Worm (Caenorhabditis elegans) whole organism, young adult: Measurements from ENCODE around the gene unc-103.

Experiments used
- B0019.2 ChIP-seq: fragments of 200-800 bp; sonication (Bioruptor generic); conservative IDR thresholded peaks from 2 replicates; pipeline ENCODE4 v1.3.6; 2022; ENCODE audit warnings: missing genetic modification reagents, missing genetic modification characterization, missing compliant biosample characterization
- B0261.1 ChIP-seq: sonication (generic microtip); optimal IDR thresholded peaks from 2 replicates; lab custom pipeline; 2016; ENCODE audit warnings: mild to moderate bottlenecking, missing genetic modification characterization, moderate library complexity, missing compliant biosample characterization
- B0336.3 ChIP-seq: fragments of 200-800 bp; sonication (Bioruptor generic); IDR thresholded peaks from 2 replicates; pipeline ENCODE4 v1.3.6; 2022; ENCODE audit warnings: missing genetic modification characterization, missing compliant biosample characterization
- F52B5.7 ChIP-seq: sonication (generic microtip); optimal IDR thresholded peaks from 2 replicates; lab custom pipeline; 2016; ENCODE audit warnings: mild to moderate bottlenecking, missing genetic modification characterization, missing compliant biosample characterization
- K12H6.12 ChIP-seq: fragments of 200-800 bp; sonication (Bioruptor generic); optimal IDR thresholded peaks from 2 replicates; lab custom pipeline; 2018; ENCODE audit warnings: mild to moderate bottlenecking, missing genetic modification characterization, missing compliant biosample characterization
- T26A5.8 ChIP-seq: sonication (generic microtip); optimal IDR thresholded peaks from 2 replicates; lab custom pipeline; 2016; ENCODE audit warnings: missing genetic modification characterization, missing compliant biosample characterization
- Y67H2A.10 ChIP-seq: fragments of 200-800 bp; sonication (Bioruptor generic); conservative IDR thresholded peaks from 2 replicates; pipeline ENCODE4 v1.3.6; 2022; ENCODE audit warnings: missing genetic modification reagents, missing genetic modification characterization, missing compliant biosample characterization
- attf-3 ChIP-seq: fragments of 200-800 bp; sonication (Bioruptor generic); conservative IDR thresholded peaks from 2 replicates; pipeline ENCODE4 v1.3.6; 2022; ENCODE audit warnings: missing genetic modification reagents, missing genetic modification characterization, missing compliant biosample characterization
- dpff-1 ChIP-seq: sonication (generic microtip); optimal IDR thresholded peaks from 2 replicates; lab custom pipeline; 2017; ENCODE audit warnings: mild to moderate bottlenecking, missing genetic modification characterization, missing compliant biosample characterization
- egl-18 ChIP-seq: fragments of 200-800 bp; sonication (Bioruptor generic); IDR thresholded peaks from 2 replicates; pipeline ENCODE4 v1.3.6; 2022; ENCODE audit warnings: missing genetic modification reagents, missing genetic modification characterization, missing compliant biosample characterization
- him-1 ChIP-seq: sonication (generic microtip); optimal IDR thresholded peaks from 2 replicates; lab custom pipeline; 2016; ENCODE audit warnings: missing genotype, missing genetic modification reagents, missing genetic modification characterization, missing compliant biosample characterization
- hlh-26 ChIP-seq: fragments of 200-800 bp; sonication (Bioruptor generic); conservative IDR thresholded peaks from 2 replicates; pipeline ENCODE4 v1.3.6; 2022; ENCODE audit warnings: missing genetic modification reagents, missing genetic modification characterization, missing compliant biosample characterization
- hmg-20 ChIP-seq: fragments of 200-800 bp; sonication (Bioruptor generic); IDR thresholded peaks from 2 replicates; pipeline ENCODE4 v1.3.6; 2022; ENCODE audit warnings: missing genetic modification reagents, missing genetic modification characterization, missing compliant biosample characterization
- lin-35 ChIP-seq, 3 experiments: fragments of 150-350 bp in 2 of 3; sonication (generic microtip) in 1 of 3; optimal IDR thresholded peaks; 2 replicates each; lab custom pipeline; 2014 to 2018; ENCODE audit warnings: missing biosample characterization in 3 of 3, missing genetic modification characterization in 3 of 3, missing genetic modification reagents in 3 of 3
- lin-40 ChIP-seq: sonication (generic microtip); optimal IDR thresholded peaks from 2 replicates; lab custom pipeline; 2016; ENCODE audit warnings: missing genetic modification characterization, mild to moderate bottlenecking, missing compliant biosample characterization, missing genotype, missing genetic modification reagents
- lin-54 ChIP-seq: fragments of 200-800 bp; sonication (Bioruptor generic); optimal IDR thresholded peaks from 2 replicates; lab custom pipeline; 2018; ENCODE audit warnings: mild to moderate bottlenecking, missing genetic modification characterization, missing compliant biosample characterization
- madf-6 ChIP-seq: fragments of 200-800 bp; sonication (Bioruptor generic); IDR thresholded peaks from 2 replicates; pipeline ENCODE4 v1.3.6; 2022; ENCODE audit warnings: missing genetic modification reagents, missing genetic modification characterization, missing compliant biosample characterization
- mcd-1 ChIP-seq: fragments of 200-800 bp; sonication (Bioruptor generic); IDR thresholded peaks from 2 replicates; pipeline ENCODE4 v1.3.6; 2022; ENCODE audit warnings: missing genetic modification reagents, missing genetic modification characterization, missing compliant biosample characterization
- mel-28 ChIP-seq: sonication (generic microtip); optimal IDR thresholded peaks from 2 replicates; lab custom pipeline; 2016; ENCODE audit warnings: borderline replicate concordance, mild to moderate bottlenecking, missing genetic modification characterization, missing compliant biosample characterization
- nfyb-1 ChIP-seq: fragments of 200-800 bp; sonication (Bioruptor generic); IDR thresholded peaks from 2 replicates; pipeline ENCODE4 v1.3.6; 2022; ENCODE audit warnings: missing genetic modification reagents, missing genetic modification characterization, missing compliant biosample characterization
- rcor-1 ChIP-seq: fragments of 200-800 bp; sonication (Bioruptor generic); IDR thresholded peaks from 2 replicates; pipeline ENCODE4 v1.3.6; 2022; ENCODE audit warnings: missing genetic modification reagents, missing genetic modification characterization, missing compliant biosample characterization
- snpc-1.3 ChIP-seq: sonication (generic microtip); optimal IDR thresholded peaks from 2 replicates; lab custom pipeline; 2017; ENCODE audit warnings: missing genetic modification characterization, mild to moderate bottlenecking, missing compliant biosample characterization, antibody characterized with exemption, moderate library complexity, missing genotype, missing genetic modification reagents; ENCODE audit not compliant: insufficient read depth
- snpc-3.4 ChIP-seq: sonication (generic microtip); optimal IDR thresholded peaks from 2 replicates; lab custom pipeline; 2017; ENCODE audit warnings: missing genetic modification characterization, mild to moderate bottlenecking, missing compliant biosample characterization, antibody characterized with exemption, moderate library complexity, missing genotype, missing genetic modification reagents
- tlf-1 ChIP-seq: fragments of 200-800 bp; sonication (Bioruptor generic); optimal IDR thresholded peaks from 2 replicates; lab custom pipeline; 2018; ENCODE audit warnings: mild to moderate bottlenecking, missing genetic modification characterization, missing compliant biosample characterization
- unc-130 ChIP-seq: sonication (generic microtip); optimal IDR thresholded peaks from 2 replicates; lab custom pipeline; 2016; ENCODE audit warnings: missing genetic modification reagents, missing genetic modification characterization, missing compliant biosample characterization
- xnd-1 ChIP-seq: sonication (generic microtip); optimal IDR thresholded peaks from 2 replicates; lab custom pipeline; 2016; ENCODE audit warnings: missing genotype, missing genetic modification reagents, missing genetic modification characterization, missing compliant biosample characterization
- zfh-2 ChIP-seq: fragments of 200-800 bp; sonication (Bioruptor generic); conservative IDR thresholded peaks from 2 replicates; pipeline ENCODE4 v1.3.6; 2022; ENCODE audit warnings: missing genetic modification reagents, missing genetic modification characterization, missing compliant biosample characterization
- zim-3 ChIP-seq: sonication (generic microtip); optimal IDR thresholded peaks from 2 replicates; lab custom pipeline; 2017; ENCODE audit warnings: mild to moderate bottlenecking, missing genetic modification characterization, moderate library complexity, missing compliant biosample characterization
- ztf-25 ChIP-seq: fragments of 200-800 bp; sonication (Bioruptor generic); IDR thresholded peaks from 2 replicates; pipeline ENCODE4 v1.3.6; 2022; ENCODE audit warnings: missing genetic modification reagents, missing genetic modification characterization, missing compliant biosample characterization

Gene unc-103

DNA sequence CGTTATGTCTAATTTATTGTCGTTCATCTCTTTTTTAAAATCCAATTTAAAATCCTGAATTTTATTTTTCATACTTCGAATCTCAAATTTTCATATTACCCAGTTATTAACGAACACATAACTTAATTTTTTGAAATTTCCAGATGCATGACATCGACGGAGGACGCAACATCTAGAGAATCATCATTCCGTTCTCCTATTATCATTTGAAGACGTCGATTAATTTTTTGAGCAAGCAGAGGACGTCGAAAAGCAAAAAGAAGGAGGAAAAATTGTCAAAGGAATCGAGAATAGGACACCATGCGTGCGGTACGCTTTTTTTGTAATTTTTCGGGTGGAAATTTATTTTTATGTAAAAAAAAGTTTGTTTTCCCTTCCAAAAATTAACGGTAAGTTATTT, at the start of gene unc-103:
Gene unc-103 (plus strand): TSS at position 301 of the 400 bp plus-strand sequence.
- TF ChIP-seq tlf-1 (GFP tag; lab: Kevin White, UChicago) (no peak), K12H6.12 (tag; lab: Kevin White, UChicago) (no peak), snpc-1.3 (tag; lab: Kevin White, UChicago) (no peak), unc-130 (GFP tag; lab: Kevin White, UChicago) (no peak), egl-18 (no peak), F52B5.7 (tag; lab: Kevin White, UChicago) (no peak), dpff-1 (tag; lab: Kevin White, UChicago) (no peak), lin-35 (GFP tag; optimal IDR thresholded peaks at IDR 0.05; lab: Kevin White, UChicago) (no peak), lin-54 (GFP tag; lab: Kevin White, UChicago) (no peak), nfyb-1 (GFP tag; lab: Robert Waterston, UW) (no peak), B0261.1 (tag; lab: Kevin White, UChicago) (no peak), Y67H2A.10 (no peak), lin-40 (no peak)

DNA sequence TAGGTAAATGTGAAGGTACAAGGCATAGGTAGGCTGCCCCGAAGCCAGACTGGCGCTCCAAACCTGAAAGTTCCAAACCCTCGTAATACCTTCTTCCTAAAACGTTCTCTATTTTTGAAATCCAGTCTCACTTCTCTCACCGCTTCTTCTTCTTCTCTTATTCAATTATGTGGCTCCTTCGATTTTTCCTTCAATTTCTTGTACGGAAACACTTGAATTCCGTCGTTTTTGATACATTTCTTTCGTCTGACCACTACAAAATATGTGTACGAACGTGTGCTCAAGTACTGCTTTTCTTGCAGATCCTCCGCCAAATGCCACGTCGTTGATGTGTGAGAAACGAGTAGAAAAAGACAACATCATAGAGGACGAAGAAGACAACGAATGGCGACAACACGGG, 48.9 kb upstream of the unc-103 start, which contains the start of gene unc-79:
Gene unc-79 (plus strand): TSS at position 301 of the 400 bp plus-strand sequence.
- TF ChIP-seq B0336.3 (GFP tag; lab: Robert Waterston, UW): no peak
- TF ChIP-seq B0019.2 (GFP tag; lab: Robert Waterston, UW): no peak
- no peak for TF ChIP-seq T26A5.8 (tag; lab: Kevin White, UChicago)

DNA sequence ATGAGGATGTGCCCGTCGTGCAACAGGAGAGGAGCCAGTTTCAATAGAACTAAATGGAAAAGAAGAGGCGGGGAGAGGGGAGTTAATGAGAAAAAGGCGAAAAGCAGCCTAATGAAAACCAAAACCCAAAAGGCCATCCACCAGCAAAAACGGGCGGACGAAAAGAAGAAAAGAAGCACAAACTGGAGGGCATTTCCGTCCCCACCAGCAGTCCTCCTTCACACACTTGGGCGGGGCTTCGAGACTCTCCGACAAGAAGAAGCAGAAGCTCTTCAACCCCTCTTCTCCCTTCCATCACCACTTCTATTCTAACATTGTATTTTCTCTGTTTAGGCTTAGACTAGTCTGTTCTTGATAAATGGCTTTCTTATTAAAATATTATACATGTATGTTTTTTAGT, 47.1 kb upstream of the unc-103 start:
- 0 out of 2 replicates have a peak, but pooled peaks have one; percentile 10 for TF ChIP-seq mcd-1 (GFP tag; lab: Robert Waterston, UW)
- peak; percentile 52 for TF ChIP-seq zfh-2 (GFP tag; lab: Robert Waterston, UW)
- TF ChIP-seq B0336.3 (GFP tag; lab: Robert Waterston, UW): no peak
- TF ChIP-seq rcor-1 (GFP tag; lab: Robert Waterston, UW): no peak

DNA sequence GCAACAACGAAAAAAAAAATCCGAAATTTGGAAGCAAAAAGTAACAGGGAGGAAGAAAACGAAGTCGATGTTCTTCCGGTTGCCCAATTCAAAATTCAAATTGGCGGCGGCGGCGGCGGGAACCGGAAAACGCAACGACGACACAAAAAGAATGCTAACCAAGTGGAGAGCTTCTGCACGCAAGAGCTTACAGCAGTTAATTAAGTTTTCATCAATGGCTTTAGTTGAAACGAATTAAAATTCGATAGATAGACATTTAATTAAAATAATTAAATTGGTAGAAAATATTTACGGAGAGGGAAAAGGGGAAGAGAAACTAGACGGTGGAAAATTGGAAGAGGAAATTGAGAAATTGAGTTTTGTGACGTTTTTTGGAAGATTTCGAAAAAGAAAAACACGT, 44.9 kb upstream of the unc-103 start:
- no peak for TF ChIP-seq mel-28 (tag; lab: Kevin White, UChicago)
- 0 out of 2 replicates have a peak, but pooled peaks have one; percentile 25 for TF ChIP-seq zfh-2 (GFP tag; lab: Robert Waterston, UW)

DNA sequence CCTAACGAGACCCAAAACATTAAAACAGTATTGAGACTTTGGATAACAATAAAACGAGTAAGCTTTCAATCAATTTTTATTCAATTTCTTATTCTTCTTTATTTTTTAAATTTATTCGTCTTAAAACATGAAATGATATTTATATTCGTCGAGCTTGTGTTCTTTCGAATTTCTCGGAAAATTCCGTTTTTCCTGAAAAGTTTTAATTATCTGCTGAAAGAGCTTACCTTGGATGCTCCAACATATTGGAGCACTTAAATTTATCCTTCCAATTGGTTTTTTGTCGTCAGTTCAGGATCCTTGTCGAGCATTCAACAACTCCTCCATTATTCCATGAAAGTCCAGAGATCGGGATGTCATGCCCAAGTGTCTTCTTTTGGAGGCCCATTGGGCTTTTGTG, 31.8 kb upstream of the unc-103 start:
- no peak for TF ChIP-seq mel-28 (tag; lab: Kevin White, UChicago)
- peak; percentile 31 for TF ChIP-seq him-1 (tag; lab: Kevin White, UChicago)

DNA sequence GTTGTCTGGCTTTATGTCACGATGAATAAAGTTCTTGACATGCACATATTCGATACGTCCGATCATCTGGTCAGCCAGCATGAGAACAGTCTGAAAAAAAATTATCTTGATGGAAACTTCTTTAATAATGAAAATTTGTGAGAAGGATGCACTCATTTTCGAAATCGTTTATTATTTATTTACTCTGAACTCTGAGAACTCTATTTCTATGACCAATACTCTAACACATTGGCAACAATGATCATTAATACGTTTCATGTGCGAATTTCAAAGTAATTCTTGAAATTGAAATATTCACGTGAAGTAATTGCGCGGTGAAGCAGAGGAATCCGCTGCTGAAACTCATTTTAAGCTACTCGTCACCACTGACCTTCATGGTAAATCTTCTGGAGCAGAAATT, 29.5 kb upstream of the unc-103 start:
- TF ChIP-seq attf-3: no peak
- no peak for TF ChIP-seq snpc-3.4 (tag; lab: Kevin White, UChicago)
- TF ChIP-seq hmg-20 (GFP tag; lab: Robert Waterston, UW): no peak
- TF ChIP-seq egl-18: no peak
- no peak for TF ChIP-seq xnd-1 (tag; lab: Kevin White, UChicago)
- no peak for TF ChIP-seq zim-3 (tag; lab: Kevin White, UChicago)
- no peak for TF ChIP-seq ztf-25 (GFP tag; lab: Robert Waterston, UW)

DNA sequence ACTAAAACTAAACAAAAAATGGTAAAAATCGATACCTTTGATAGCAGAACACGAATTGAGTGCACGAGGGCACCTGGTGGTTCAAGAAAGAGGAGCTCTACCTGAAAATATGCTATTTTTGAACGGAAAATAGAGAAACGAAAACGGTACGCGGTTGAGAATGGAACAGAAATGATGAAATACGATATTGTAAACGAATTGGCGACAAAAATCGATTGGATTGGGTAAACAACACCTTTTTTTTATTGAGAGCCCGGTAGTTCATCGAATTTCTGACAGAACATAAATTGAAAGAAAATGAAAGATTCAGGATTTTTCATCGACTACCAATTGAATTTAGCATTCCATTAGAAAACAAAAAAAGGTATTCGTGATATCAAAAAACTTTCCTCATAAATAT, 28.6 kb upstream of the unc-103 start, which contains the start of gene kin-19:
Gene kin-19 (minus strand): TSS at position 101 of the 400 bp plus-strand sequence.
- TF ChIP-seq hlh-26 (GFP tag; lab: Robert Waterston, UW) (no peak), madf-6 (GFP tag; lab: Robert Waterston, UW) (0 out of 2 replicates have a peak, but pooled peaks have one; percentile 5)
